Worm (Caenorhabditis elegans) whole organism, L1 larva: ENCODE data around the gene B0001.7.

ENCODE experiments used
- C04F5.9 ChIP-seq: sonication (generic microtip); optimal IDR thresholded peaks from 2 replicates; lab custom pipeline; 2016; ENCODE audit warnings: missing genetic modification characterization, missing compliant biosample characterization
- C34B4.2 ChIP-seq: sonication (generic microtip); optimal IDR thresholded peaks from 2 replicates; lab custom pipeline; 2017; ENCODE audit warnings: mild to moderate bottlenecking, missing genetic modification characterization, missing compliant biosample characterization
- F16B12.6 ChIP-seq: fragments of 150-350 bp; optimal IDR thresholded peaks from 2 replicates; lab custom pipeline; 2014; ENCODE audit warnings: missing biosample characterization, missing genetic modification characterization
- alr-1 ChIP-seq: fragments of 200-800 bp; sonication (Bioruptor generic); optimal IDR thresholded peaks from 2 replicates; lab custom pipeline; 2018; ENCODE audit warnings: borderline replicate concordance, mild to moderate bottlenecking, missing genetic modification characterization, missing compliant biosample characterization
- ama-1 ChIP-seq: fragments of 150-350 bp; optimal IDR thresholded peaks from 2 replicates; lab custom pipeline; 2014
- blmp-1 ChIP-seq: fragments of 150-350 bp; optimal IDR thresholded peaks from 2 replicates; lab custom pipeline; 2014; ENCODE audit warnings: missing biosample characterization, missing genetic modification characterization
- ceh-63 ChIP-seq: fragments of 200-800 bp; sonication (Bioruptor generic); optimal IDR thresholded peaks from 2 replicates; lab custom pipeline; 2018; ENCODE audit warnings: mild to moderate bottlenecking, missing genetic modification characterization, missing compliant biosample characterization
- ceh-82 ChIP-seq, 3 experiments: fragments of 150-350 bp in 1 of 3; sonication (generic microtip) in 2 of 3; optimal IDR thresholded peaks; 2 replicates each; lab custom pipeline; 2014 to 2017; ENCODE audit warnings: missing biosample characterization in 3 of 3, missing genetic modification characterization in 3 of 3
- ceh-90 ChIP-seq: sonication (generic microtip); optimal IDR thresholded peaks from 2 replicates; lab custom pipeline; 2016; ENCODE audit warnings: missing genetic modification characterization, missing compliant biosample characterization
- ces-1 ChIP-seq: fragments of 150-350 bp; optimal IDR thresholded peaks from 2 replicates; lab custom pipeline; 2014; ENCODE audit warnings: missing biosample characterization, missing genetic modification reagents, missing genetic modification characterization
- dsc-1 ChIP-seq: sonication (generic microtip); optimal IDR thresholded peaks from 2 replicates; lab custom pipeline; 2016; ENCODE audit warnings: mild to moderate bottlenecking, missing genetic modification characterization, missing compliant biosample characterization
- efl-1 ChIP-seq, 4 experiments: fragments of 150-350 bp; optimal IDR thresholded peaks in 3 of 4; peaks in 1 of 4; 1 replicate in 1 of 4; 2 replicates in 3 of 4; lab custom pipeline; 2014; ENCODE audit warnings: missing biosample characterization in 2 of 4, missing genetic modification characterization in 2 of 4, missing genetic modification reagents in 2 of 4
- egl-13 ChIP-seq: sonication (generic microtip); optimal IDR thresholded peaks from 2 replicates; lab custom pipeline; 2016; ENCODE audit warnings: missing genotype, missing genetic modification reagents, missing genetic modification characterization, missing compliant biosample characterization
- egl-27 ChIP-seq, 2 experiments: fragments of 150-350 bp in 1 of 2; sonication (generic microtip); optimal IDR thresholded peaks; 3 replicates each; lab custom pipeline; 2017 to 2018; ENCODE audit warnings: missing biosample characterization in 2 of 2, missing genetic modification characterization in 2 of 2, missing genetic modification reagents in 2 of 2
- elt-2 ChIP-seq: sonication (generic microtip); optimal IDR thresholded peaks from 2 replicates; lab custom pipeline; 2016; ENCODE audit warnings: missing genetic modification characterization, mild to moderate bottlenecking, inconsistent platforms, missing compliant biosample characterization, missing genetic modification reagents
- fkh-10 ChIP-seq: sonication (generic microtip); optimal IDR thresholded peaks from 2 replicates; lab custom pipeline; 2017; ENCODE audit warnings: missing biosample characterization, missing genetic modification reagents, missing genetic modification characterization
- fkh-8 ChIP-seq: sonication (generic microtip); optimal IDR thresholded peaks from 2 replicates; lab custom pipeline; 2016; ENCODE audit warnings: mild to moderate bottlenecking, missing genetic modification characterization, missing compliant biosample characterization
- fos-1 ChIP-seq: fragments of 150-350 bp; optimal IDR thresholded peaks from 2 replicates; lab custom pipeline; 2014; ENCODE audit warnings: missing biosample characterization, missing genetic modification characterization
- grh-1 ChIP-seq: fragments of 200-800 bp; sonication (Bioruptor generic); IDR thresholded peaks from 2 replicates; pipeline ENCODE4 v1.3.6; 2022; ENCODE audit warnings: missing genetic modification reagents, missing genetic modification characterization, missing compliant biosample characterization
- hlh-17 ChIP-seq: fragments of 200-800 bp; sonication (Bioruptor generic); optimal IDR thresholded peaks from 2 replicates; lab custom pipeline; 2018; ENCODE audit warnings: missing genetic modification characterization, mild to moderate bottlenecking, missing compliant biosample characterization, moderate library complexity, borderline replicate concordance
- hlh-4 ChIP-seq: sonication (generic microtip); optimal IDR thresholded peaks from 2 replicates; lab custom pipeline; 2016; ENCODE audit warnings: mild to moderate bottlenecking, missing genetic modification characterization, missing compliant biosample characterization
- hpl-2 ChIP-seq: fragments of 150-350 bp; optimal IDR thresholded peaks from 2 replicates; lab custom pipeline; 2014; ENCODE audit warnings: missing biosample characterization, missing genetic modification reagents, missing genetic modification characterization
- irx-1 ChIP-seq: sonication (generic microtip); optimal IDR thresholded peaks from 2 replicates; lab custom pipeline; 2016; ENCODE audit warnings: missing genetic modification characterization, missing compliant biosample characterization
- isw-1 ChIP-seq: fragments of 200-800 bp; sonication (Bioruptor generic); IDR thresholded peaks from 2 replicates; pipeline ENCODE4 v1.3.6; 2022; ENCODE audit warnings: missing genetic modification characterization, missing compliant biosample characterization
- jun-1 ChIP-seq: fragments of 150-350 bp; optimal IDR thresholded peaks from 2 replicates; lab custom pipeline; 2014; ENCODE audit warnings: missing biosample characterization, missing genetic modification reagents, missing genetic modification characterization
- lin-13 ChIP-seq: fragments of 150-350 bp; optimal IDR thresholded peaks from 2 replicates; lab custom pipeline; 2014; ENCODE audit warnings: missing biosample characterization, missing genetic modification reagents, missing genetic modification characterization
- lin-14 ChIP-seq: fragments of 200-800 bp; sonication (Bioruptor generic); optimal IDR thresholded peaks from 2 replicates; lab custom pipeline; 2018; ENCODE audit warnings: mild to moderate bottlenecking, missing genetic modification characterization, moderate library complexity, missing compliant biosample characterization
- lin-15B ChIP-seq: fragments of 150-350 bp; sonication (generic microtip); optimal IDR thresholded peaks from 3 replicates; lab custom pipeline; 2014; ENCODE audit warnings: missing biosample characterization, missing genetic modification characterization
- lin-35 ChIP-seq, 2 experiments: fragments of 150-350 bp; optimal IDR thresholded peaks; 2 replicates each; lab custom pipeline; 2014; ENCODE audit warnings: missing biosample characterization in 2 of 2, missing genetic modification characterization in 2 of 2, missing genetic modification reagents in 2 of 2
- lin-39 ChIP-seq: fragments of 150-350 bp; optimal IDR thresholded peaks from 2 replicates; lab custom pipeline; 2014; ENCODE audit warnings: missing biosample characterization, missing genetic modification reagents, missing genetic modification characterization
- lsy-2 ChIP-seq, 2 experiments: fragments of 150-350 bp; optimal IDR thresholded peaks; 2 replicates each; lab custom pipeline; 2014; ENCODE audit warnings: missing biosample characterization in 2 of 2, missing genetic modification characterization in 2 of 2
- mab-9 ChIP-seq: fragments of 200-800 bp; sonication (Bioruptor generic); IDR thresholded peaks from 2 replicates; pipeline ENCODE4 v1.3.6; 2022; ENCODE audit warnings: missing genetic modification reagents, missing genetic modification characterization, missing compliant biosample characterization
- mdl-1 ChIP-seq, 2 experiments: fragments of 150-350 bp; optimal IDR thresholded peaks; 2 replicates each; lab custom pipeline; 2014 to 2017; ENCODE audit warnings: missing biosample characterization in 2 of 2, missing genetic modification characterization in 2 of 2, inconsistent platforms in 1 of 2
- mep-1 ChIP-seq: fragments of 150-350 bp; optimal IDR thresholded peaks from 2 replicates; lab custom pipeline; 2014; ENCODE audit warnings: missing biosample characterization, missing genetic modification characterization
- nhr-11 ChIP-seq: fragments of 150-350 bp; optimal IDR thresholded peaks from 2 replicates; lab custom pipeline; 2014; ENCODE audit warnings: missing biosample characterization, missing genetic modification characterization
- nhr-71 ChIP-seq: sonication (generic microtip); optimal IDR thresholded peaks from 2 replicates; lab custom pipeline; 2016; ENCODE audit warnings: mild to moderate bottlenecking, missing genetic modification characterization, moderate library complexity, missing compliant biosample characterization
- nhr-77 ChIP-seq: fragments of 150-350 bp; optimal IDR thresholded peaks from 2 replicates; lab custom pipeline; 2014; ENCODE audit warnings: missing biosample characterization, missing genetic modification characterization
- nhr-85 ChIP-seq: sonication (generic microtip); peaks from one replicate; lab custom pipeline; 2016; ENCODE audit warnings: missing genetic modification characterization, inconsistent platforms, missing compliant biosample characterization
- nhr-90 ChIP-seq: sonication (generic microtip); optimal IDR thresholded peaks from 2 replicates; lab custom pipeline; 2016; ENCODE audit warnings: mild to moderate bottlenecking, missing genetic modification characterization, missing compliant biosample characterization; ENCODE audit not compliant: poor library complexity
- pag-3 ChIP-seq: sonication (generic microtip); optimal IDR thresholded peaks from 2 replicates; lab custom pipeline; 2017; ENCODE audit warnings: missing genetic modification characterization, mild to moderate bottlenecking, missing compliant biosample characterization, antibody characterized with exemption, borderline replicate concordance; ENCODE audit not compliant: insufficient read depth
- pqm-1 ChIP-seq: sonication (generic microtip); optimal IDR thresholded peaks from 3 replicates; lab custom pipeline; 2017; ENCODE audit warnings: missing biosample characterization, missing genetic modification characterization
- rnt-1 ChIP-seq: sonication (generic microtip); optimal IDR thresholded peaks from 2 replicates; lab custom pipeline; 2016; ENCODE audit warnings: mild to moderate bottlenecking, missing genetic modification characterization, moderate library complexity, missing compliant biosample characterization
- snpc-4 ChIP-seq: fragments of 150-350 bp; optimal IDR thresholded peaks from 2 replicates; lab custom pipeline; 2014; ENCODE audit warnings: missing biosample characterization, missing genetic modification characterization
- snu-23 ChIP-seq: sonication (generic microtip); optimal IDR thresholded peaks from 2 replicates; lab custom pipeline; 2016; ENCODE audit warnings: missing genetic modification characterization, missing compliant biosample characterization
- sptf-1 ChIP-seq: fragments of 150-350 bp; optimal IDR thresholded peaks from 2 replicates; lab custom pipeline; 2014; ENCODE audit warnings: missing biosample characterization, missing genetic modification characterization
- sup-37 ChIP-seq: fragments of 200-800 bp; sonication (Bioruptor generic); optimal IDR thresholded peaks from 2 replicates; lab custom pipeline; 2018; ENCODE audit warnings: mild to moderate bottlenecking, missing genetic modification characterization, missing compliant biosample characterization
- tbx-2 ChIP-seq: sonication (generic microtip); optimal IDR thresholded peaks from 2 replicates; lab custom pipeline; 2016; ENCODE audit warnings: missing genetic modification characterization, missing compliant biosample characterization
- unc-30 ChIP-seq: sonication (generic microtip); optimal IDR thresholded peaks from 2 replicates; lab custom pipeline; 2017; ENCODE audit warnings: missing biosample characterization, missing genetic modification characterization
- vab-15 ChIP-seq: sonication (generic microtip); optimal IDR thresholded peaks from 2 replicates; lab custom pipeline; 2017; ENCODE audit warnings: missing genotype, mild to moderate bottlenecking, missing genetic modification characterization, missing compliant biosample characterization
- xbp-1 ChIP-seq: sonication (generic microtip); optimal IDR thresholded peaks from 2 replicates; lab custom pipeline; 2016; ENCODE audit warnings: missing genetic modification characterization, missing compliant biosample characterization
- ztf-11 ChIP-seq, 2 experiments: sonication (generic microtip); optimal IDR thresholded peaks; 2 replicates each; lab custom pipeline; 2016 to 2017; ENCODE audit warnings: missing genetic modification characterization in 2 of 2, missing biosample characterization in 1 of 2, missing compliant biosample characterization in 1 of 2
- ztf-4 ChIP-seq: fragments of 150-350 bp; optimal IDR thresholded peaks from 2 replicates; lab custom pipeline; 2014; ENCODE audit warnings: missing biosample characterization, missing genetic modification characterization

Gene B0001.7

ce11 chrIV:12199538-12200158 lies 45.6 kb upstream of the B0001.7 start:
- TF ChIP-seq fkh-8 (tag; lab: Kevin White, UChicago) (no peak), hlh-4 (tag; lab: Kevin White, UChicago) (no peak), ama-1 (lab: Kevin White, UChicago) (no peak), elt-2 (peak; percentile 82), isw-1 (GFP tag; lab: Robert Waterston, UW) (no peak), efl-1 (optimal IDR thresholded peaks at IDR 0.05; lab: Kevin White, UChicago) (no peak), efl-1 (GFP tag; optimal IDR thresholded peaks at IDR 0.05 in 1 of 2; lab: Kevin White, UChicago) (peak in 1 of 2 experiments; percentile 58), lsy-2 (tag; optimal IDR thresholded peaks at IDR 0.05; lab: Kevin White, UChicago) (no peak), dsc-1 (tag; lab: Kevin White, UChicago) (no peak), jun-1 (tag; lab: Kevin White, UChicago) (no peak), xbp-1 (tag; lab: Kevin White, UChicago) (no peak), C34B4.2 (no peak), pqm-1 (tag; lab: Kevin White, UChicago) (no peak), lin-13 (GFP tag; lab: Kevin White, UChicago) (no peak), ceh-90 (tag; lab: Kevin White, UChicago) (no peak), hlh-17 (no peak), irx-1 (no peak), tbx-2 (peak; percentile 12), nhr-85 (tag; lab: Kevin White, UChicago) (no peak), rnt-1 (tag; lab: Kevin White, UChicago) (no peak), F16B12.6 (tag; lab: Kevin White, UChicago) (no peak), mep-1 (no peak), ztf-11 (tag; optimal IDR thresholded peaks at IDR 0.05; lab: Kevin White, UChicago) (no peak), grh-1 (GFP tag; lab: Robert Waterston, UW) (no peak), mdl-1 (tag; optimal IDR thresholded peaks at IDR 0.05; lab: Kevin White, UChicago) (peak in 1 of 2 experiments; percentile 12), nhr-77 (tag; lab: Kevin White, UChicago) (peak; percentile 66), vab-15 (tag; lab: Kevin White, UChicago) (no peak), ceh-82 (tag; optimal IDR thresholded peaks at IDR 0.05; lab: Kevin White, UChicago) (no peak), nhr-90 (tag; lab: Kevin White, UChicago) (peak; percentile 34), mab-9 (GFP tag; lab: Robert Waterston, UW) (no peak), fos-1 (tag; lab: Kevin White, UChicago) (no peak), alr-1 (tag; lab: Kevin White, UChicago) (no peak), snu-23 (GFP tag; lab: Kevin White, UChicago) (no peak), snpc-4 (tag; lab: Kevin White, UChicago) (no peak), lin-15B (tag; lab: Kevin White, UChicago) (no peak), ces-1 (GFP tag; lab: Kevin White, UChicago) (no peak), unc-30 (tag; lab: Kevin White, UChicago) (no peak), pag-3 (no peak), fkh-10 (GFP tag; lab: Kevin White, UChicago) (no peak), lin-39 (tag; lab: Kevin White, UChicago) (no peak), egl-13 (no peak), egl-27 (tag; optimal IDR thresholded peaks at IDR 0.05; lab: Kevin White, UChicago) (peak in 1 of 2 experiments; percentile 5), sptf-1 (no peak), nhr-71 (peak; percentile 6), ztf-4 (tag; lab: Kevin White, UChicago) (no peak), nhr-11 (tag; lab: Kevin White, UChicago) (no peak), C04F5.9 (tag; lab: Kevin White, UChicago) (no peak), blmp-1 (tag; lab: Kevin White, UChicago) (peak; percentile 73), lin-35 (GFP tag; optimal IDR thresholded peaks at IDR 0.05; lab: Kevin White, UChicago) (peak in 1 of 2 experiments; percentile 32), sup-37 (no peak), lin-14 (GFP tag; lab: Kevin White, UChicago) (no peak), hpl-2 (GFP tag; lab: Kevin White, UChicago) (no peak), ceh-63 (GFP tag; lab: Kevin White, UChicago) (no peak)
